Worm (Caenorhabditis elegans) whole organism, late embryonic: ENCODE data around the gene tin-9.1.

Source experiments
- C38D4.7 ChIP-seq: fragments of 200-800 bp; sonication (Bioruptor generic); optimal IDR thresholded peaks from 2 replicates; lab custom pipeline; 2018; ENCODE audit warnings: mild to moderate bottlenecking, missing genetic modification characterization, moderate library complexity, missing compliant biosample characterization
- F13H6.1 ChIP-seq: sonication (generic microtip); optimal IDR thresholded peaks from 2 replicates; lab custom pipeline; 2016; ENCODE audit warnings: missing genetic modification characterization, missing compliant biosample characterization
- K02D7.2 ChIP-seq: sonication (generic microtip); optimal IDR thresholded peaks from 2 replicates; lab custom pipeline; 2017; ENCODE audit warnings: mild to moderate bottlenecking, missing genetic modification characterization, missing compliant biosample characterization
- Y22D7AL.16 ChIP-seq: sonication (generic microtip); optimal IDR thresholded peaks from 2 replicates; lab custom pipeline; 2016; ENCODE audit warnings: missing genetic modification characterization, missing compliant biosample characterization
- ama-1 ChIP-seq: fragments of 150-350 bp; optimal IDR thresholded peaks from 2 replicates; lab custom pipeline; 2014
- ceh-18 ChIP-seq: sonication (generic microtip); optimal IDR thresholded peaks from 2 replicates; lab custom pipeline; 2016; ENCODE audit warnings: missing genetic modification characterization, missing compliant biosample characterization
- ceh-19 ChIP-seq: fragments of 200-800 bp; sonication (Bioruptor generic); optimal IDR thresholded peaks from 2 replicates; lab custom pipeline; 2018; ENCODE audit warnings: mild to moderate bottlenecking, missing genetic modification characterization, missing compliant biosample characterization
- ceh-30 ChIP-seq: fragments of 150-350 bp; optimal IDR thresholded peaks from 2 replicates; lab custom pipeline; 2014; ENCODE audit warnings: missing biosample characterization, missing genetic modification characterization
- ceh-31 ChIP-seq: sonication (generic microtip); optimal IDR thresholded peaks from 2 replicates; lab custom pipeline; 2016; ENCODE audit warnings: missing genetic modification characterization, missing compliant biosample characterization
- ceh-34 ChIP-seq: sonication (generic microtip); optimal IDR thresholded peaks from 2 replicates; lab custom pipeline; 2016; ENCODE audit warnings: mild to moderate bottlenecking, missing genetic modification characterization, missing compliant biosample characterization
- ceh-45 ChIP-seq: fragments of 200-800 bp; sonication (Bioruptor generic); IDR thresholded peaks from 2 replicates; pipeline ENCODE4 v1.3.6; 2022; ENCODE audit warnings: missing genetic modification reagents, missing genetic modification characterization, missing compliant biosample characterization
- ceh-48 ChIP-seq: sonication (generic microtip); optimal IDR thresholded peaks from 2 replicates; lab custom pipeline; 2016; ENCODE audit warnings: missing genetic modification characterization, inconsistent platforms, missing compliant biosample characterization
- che-1 ChIP-seq: sonication (generic microtip); optimal IDR thresholded peaks from 2 replicates; lab custom pipeline; 2016; ENCODE audit warnings: mild to moderate bottlenecking, missing genetic modification characterization, missing compliant biosample characterization
- dmd-4 ChIP-seq: sonication (generic microtip); optimal IDR thresholded peaks from 2 replicates; lab custom pipeline; 2016; ENCODE audit warnings: borderline replicate concordance, missing genetic modification characterization, missing compliant biosample characterization
- dve-1 ChIP-seq: sonication (generic microtip); optimal IDR thresholded peaks from 2 replicates; lab custom pipeline; 2017; ENCODE audit warnings: antibody characterized with exemption, mild to moderate bottlenecking, missing genetic modification characterization, missing compliant biosample characterization
- elt-2 ChIP-seq: sonication (generic microtip); optimal IDR thresholded peaks from 2 replicates; lab custom pipeline; 2016; ENCODE audit warnings: missing genetic modification reagents, missing genetic modification characterization, missing compliant biosample characterization
- ets-4 ChIP-seq: sonication (generic microtip); optimal IDR thresholded peaks from 2 replicates; lab custom pipeline; 2016; ENCODE audit warnings: missing genetic modification characterization, missing compliant biosample characterization
- eyg-1 ChIP-seq: sonication (generic microtip); optimal IDR thresholded peaks from 2 replicates; lab custom pipeline; 2016; ENCODE audit warnings: missing genotype, missing genetic modification characterization, missing compliant biosample characterization
- hlh-30 ChIP-seq: sonication (generic microtip); optimal IDR thresholded peaks from 2 replicates; lab custom pipeline; 2017; ENCODE audit warnings: antibody characterized with exemption, missing genetic modification characterization, missing compliant biosample characterization; ENCODE audit not compliant: insufficient read depth
- hlh-8 ChIP-seq: sonication (generic microtip); optimal IDR thresholded peaks from 2 replicates; lab custom pipeline; 2016; ENCODE audit warnings: missing genotype, missing genetic modification characterization, missing compliant biosample characterization
- lin-11 ChIP-seq: fragments of 200-800 bp; sonication (Bioruptor generic); optimal IDR thresholded peaks from 2 replicates; lab custom pipeline; 2018; ENCODE audit warnings: mild to moderate bottlenecking, missing genetic modification characterization, missing compliant biosample characterization
- mec-3 ChIP-seq: sonication (generic microtip); optimal IDR thresholded peaks from 2 replicates; lab custom pipeline; 2016; ENCODE audit warnings: borderline replicate concordance, missing genetic modification characterization, missing compliant biosample characterization
- nfya-1 ChIP-seq: sonication (generic microtip); optimal IDR thresholded peaks from 2 replicates; lab custom pipeline; 2017; ENCODE audit warnings: missing genetic modification characterization, mild to moderate bottlenecking, missing compliant biosample characterization, antibody characterized with exemption, moderate library complexity
- nhr-232 ChIP-seq: sonication (generic microtip); optimal IDR thresholded peaks from 2 replicates; lab custom pipeline; 2016; ENCODE audit warnings: missing genetic modification characterization, missing compliant biosample characterization
- pha-2 ChIP-seq: sonication (generic microtip); optimal IDR thresholded peaks from 2 replicates; lab custom pipeline; 2017; ENCODE audit warnings: mild to moderate bottlenecking, missing genetic modification characterization, missing compliant biosample characterization
- pha-4 ChIP-seq: fragments of 150-350 bp; optimal IDR thresholded peaks from 2 replicates; lab custom pipeline; 2018; ENCODE audit warnings: missing biosample characterization, missing genetic modification reagents, missing genetic modification characterization
- pqm-1 ChIP-seq: sonication (generic microtip); optimal IDR thresholded peaks from 2 replicates; lab custom pipeline; 2016; ENCODE audit warnings: missing genetic modification characterization, missing compliant biosample characterization
- pros-1 ChIP-seq: fragments of 150-350 bp; optimal IDR thresholded peaks from 2 replicates; lab custom pipeline; 2014; ENCODE audit warnings: missing biosample characterization, missing genetic modification reagents, missing genetic modification characterization
- ref-2 ChIP-seq: sonication (generic microtip); optimal IDR thresholded peaks from 2 replicates; lab custom pipeline; 2016; ENCODE audit warnings: missing genetic modification characterization, missing compliant biosample characterization
- sdc-2 ChIP-seq: sonication (generic microtip); optimal IDR thresholded peaks from 2 replicates; lab custom pipeline; 2016; ENCODE audit warnings: missing genotype, missing genetic modification characterization, missing compliant biosample characterization
- sox-2 ChIP-seq: fragments of 200-800 bp; sonication (Bioruptor generic); IDR thresholded peaks from 2 replicates; pipeline ENCODE4 v1.3.6; 2022; ENCODE audit warnings: missing genetic modification reagents, missing genetic modification characterization, missing compliant biosample characterization
- ttx-3 ChIP-seq: sonication (generic microtip); optimal IDR thresholded peaks from 2 replicates; lab custom pipeline; 2016; ENCODE audit warnings: missing genetic modification reagents, missing genetic modification characterization, missing compliant biosample characterization
- unc-3 ChIP-seq, 2 experiments: fragments of 200-800 bp in 1 of 2; sonication (Bioruptor generic) in 1 of 2; sonication (generic microtip) in 1 of 2; conservative IDR thresholded peaks in 1 of 2; optimal IDR thresholded peaks in 1 of 2; 2 replicates each; pipeline versions ENCODE4 v1.3.6 to Lab custom; 2016 to 2022; ENCODE audit warnings: missing compliant biosample characterization in 2 of 2, missing genetic modification characterization in 2 of 2, missing genetic modification reagents in 1 of 2
- unc-42 ChIP-seq: sonication (generic microtip); optimal IDR thresholded peaks from 2 replicates; lab custom pipeline; 2016; ENCODE audit warnings: missing genotype, missing genetic modification characterization, missing compliant biosample characterization
- unc-55 ChIP-seq: sonication (generic microtip); optimal IDR thresholded peaks from 2 replicates; lab custom pipeline; 2017; ENCODE audit warnings: missing biosample characterization, missing genetic modification reagents, missing genetic modification characterization
- ztf-16 ChIP-seq: sonication (generic microtip); optimal IDR thresholded peaks from 2 replicates; lab custom pipeline; 2017; ENCODE audit warnings: missing genetic modification characterization, missing compliant biosample characterization

The tin-9.1 gene

DNA sequence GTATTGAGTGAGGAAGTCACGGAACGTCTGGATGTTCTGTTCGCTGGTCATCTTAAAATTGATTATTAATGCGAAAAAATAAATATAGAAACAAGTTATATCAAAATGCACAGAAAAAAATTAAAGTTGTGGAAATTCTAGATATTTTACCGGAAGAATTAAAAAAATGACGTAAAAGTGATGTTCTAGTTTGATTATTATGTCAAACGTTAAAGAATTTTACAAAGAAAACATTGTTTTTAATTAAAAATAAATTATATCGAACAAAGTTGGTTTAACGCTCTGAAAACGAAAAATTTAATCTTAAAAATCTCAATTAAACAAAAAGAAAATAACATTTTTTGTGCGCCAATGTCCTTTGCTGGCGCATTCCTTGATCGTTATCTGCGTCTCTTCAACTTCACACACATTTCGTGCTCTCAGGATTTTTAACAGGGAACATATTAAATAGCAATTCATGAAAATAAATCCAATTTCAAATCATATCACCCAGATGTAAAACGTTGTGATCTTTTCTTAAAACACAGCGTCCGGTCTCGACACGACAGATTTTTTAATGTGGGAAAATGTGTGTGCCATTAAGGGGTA, at the start of gene tin-9.1:
TSS of gene tin-9.1 (minus strand) at position 51 of the 588 bp plus-strand sequence.
- peak; percentile 32 for TF ChIP-seq nfya-1
- no peak for TF ChIP-seq ref-2 (tag; lab: Kevin White, UChicago)
- peak; percentile 8 for TF ChIP-seq unc-42 (tag; lab: Kevin White, UChicago)

ce11 chrIV:7084632-7085160, 40.3 kb upstream of the tin-9.1 start, which contains the start of gene rps-4:
rps-4 (minus strand) TSS chrIV:7084682.
- peak; percentile 47 for TF ChIP-seq Y22D7AL.16
- TF ChIP-seq nfya-1 = peak; percentile 79
- no peak for TF ChIP-seq lin-11 (tag; lab: Kevin White, UChicago)
- TF ChIP-seq ceh-34 (tag; lab: Kevin White, UChicago) = peak; percentile 25
- TF ChIP-seq elt-2 (tag; lab: Kevin White, UChicago) = peak; percentile 67
- peak; percentile 10 for TF ChIP-seq unc-55 (GFP tag; lab: Kevin White, UChicago)
- peak; percentile 13 for TF ChIP-seq ceh-48 (tag; lab: Kevin White, UChicago)
- TF ChIP-seq hlh-30 (tag; lab: Kevin White, UChicago) = peak; percentile 27
- peak; percentile 52 for TF ChIP-seq ref-2 (tag; lab: Kevin White, UChicago)
- TF ChIP-seq dve-1 (tag; lab: Kevin White, UChicago) = peak; percentile 26
- no peak for TF ChIP-seq hlh-8 (tag; lab: Kevin White, UChicago)
- peak; percentile 59 for TF ChIP-seq ceh-31 (tag; lab: Kevin White, UChicago)
- peak; percentile 23 for TF ChIP-seq pha-2 (tag; lab: Kevin White, UChicago)
- TF ChIP-seq unc-42 (tag; lab: Kevin White, UChicago) = peak; percentile 31
- no peak for TF ChIP-seq dmd-4 (tag; lab: Kevin White, UChicago)
- peak; percentile 18 for TF ChIP-seq ceh-18 (tag; lab: Kevin White, UChicago)
- TF ChIP-seq F13H6.1 = no peak

DNA sequence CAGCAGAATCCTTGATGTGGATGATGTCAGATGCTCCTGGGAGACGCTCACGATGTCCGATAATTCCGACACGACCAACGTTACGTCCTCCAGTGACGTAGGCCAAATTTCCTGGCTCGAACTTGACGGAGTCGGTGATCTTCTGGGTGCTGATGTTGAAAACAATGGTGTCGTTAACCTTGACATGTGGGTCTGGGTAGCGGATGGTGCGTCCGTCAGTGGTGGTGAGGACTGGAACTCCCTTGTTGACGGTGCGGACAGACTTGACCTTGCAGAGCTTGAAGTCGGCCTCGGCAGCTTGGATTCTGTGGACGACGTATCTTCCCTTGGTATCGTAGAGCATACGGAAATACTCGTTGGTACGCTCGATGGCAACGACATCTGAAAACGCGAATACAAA, 39.6 kb upstream of the tin-9.1 start:
- TF ChIP-seq pros-1 (no peak), sdc-2 (tag; lab: Kevin White, UChicago) (no peak), pqm-1 (tag; lab: Kevin White, UChicago) (no peak), pha-4 (no peak), hlh-8 (tag; lab: Kevin White, UChicago) (no peak), ttx-3 (tag; lab: Kevin White, UChicago) (no peak), nfya-1 (no peak), ceh-30 (tag; lab: Kevin White, UChicago) (no peak), nhr-232 (tag; lab: Kevin White, UChicago) (no peak), C38D4.7 (GFP tag; lab: Kevin White, UChicago) (no peak), K02D7.2 (tag; lab: Kevin White, UChicago) (no peak), dve-1 (tag; lab: Kevin White, UChicago) (no peak), unc-42 (tag; lab: Kevin White, UChicago) (no peak), pha-2 (tag; lab: Kevin White, UChicago) (no peak), sox-2 (GFP tag; lab: Robert Waterston, UW) (no peak), eyg-1 (tag; lab: Kevin White, UChicago) (no peak)

DNA sequence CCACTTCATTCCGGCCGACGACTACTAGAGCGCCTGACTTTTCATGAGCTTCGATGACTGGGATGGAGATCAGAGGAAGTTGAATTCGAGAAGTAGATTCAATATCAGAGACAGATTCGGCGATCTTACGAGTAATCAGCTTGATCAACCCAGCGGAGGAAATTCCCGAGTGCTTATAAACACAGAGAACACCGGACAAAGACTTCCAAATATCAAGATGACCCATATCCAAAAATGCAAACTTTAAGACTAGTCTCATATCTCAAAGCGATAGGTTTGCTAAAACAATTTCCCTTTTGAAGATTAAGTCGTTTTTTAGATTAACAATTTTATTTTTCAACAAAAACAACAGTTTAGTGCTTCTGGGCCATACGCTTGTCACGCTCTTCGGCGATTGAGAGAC, 39.0 kb upstream of the tin-9.1 start, which contains the start of gene Y43B11AR.3:
TSS of gene Y43B11AR.3 (minus strand) at position 335 of the 403 bp plus-strand sequence.
- no peak for TF ChIP-seq ets-4 (tag; lab: Kevin White, UChicago)
- TF ChIP-seq sox-2 (GFP tag; lab: Robert Waterston, UW) = no peak
- TF ChIP-seq ama-1 (lab: Kevin White, UChicago) = peak; percentile 44
- TF ChIP-seq pqm-1 (tag; lab: Kevin White, UChicago) = no peak

- no peak for TF ChIP-seq ceh-45 (GFP tag; lab: Robert Waterston, UW)
- no peak for TF ChIP-seq ceh-31 (tag; lab: Kevin White, UChicago)
- no peak for TF ChIP-seq mec-3
- no peak for TF ChIP-seq che-1 (tag; lab: Kevin White, UChicago)
- TF ChIP-seq pqm-1 (tag; lab: Kevin White, UChicago) = no peak
- no peak for TF ChIP-seq ztf-16 (tag; lab: Kevin White, UChicago)
- no peak for TF ChIP-seq ceh-19 (GFP tag; lab: Kevin White, UChicago)
- no peak for TF ChIP-seq unc-3 (GFP tag; conservative IDR thresholded peaks at IDR 0.05; lab: Robert Waterston, UW)
- TF ChIP-seq unc-3 (tag; optimal IDR thresholded peaks at IDR 0.05; lab: Kevin White, UChicago) = no peak
Measured at ce11 chrIV:7081214-7081613, 36.8 kb upstream of the tin-9.1 start, which contains the start of gene Y43B11AR.1. Y43B11AR.1 (plus strand) TSS chrIV:7081514.
